Worm (Caenorhabditis elegans) whole organism, late embryonic: ENCODE results near the gene C26B9.7.

Experiments used
- C38D4.7 ChIP-seq: fragments of 200-800 bp; sonication (Bioruptor generic); optimal IDR thresholded peaks from 2 replicates; lab custom pipeline; 2018; ENCODE audit warnings: mild to moderate bottlenecking, missing genetic modification characterization, moderate library complexity, missing compliant biosample characterization
- K02D7.2 ChIP-seq: sonication (generic microtip); optimal IDR thresholded peaks from 2 replicates; lab custom pipeline; 2017; ENCODE audit warnings: mild to moderate bottlenecking, missing genetic modification characterization, missing compliant biosample characterization
- K09A11.1 ChIP-seq: sonication (generic microtip); optimal IDR thresholded peaks from 2 replicates; lab custom pipeline; 2017; ENCODE audit warnings: antibody characterized with exemption, mild to moderate bottlenecking, missing genetic modification characterization, missing compliant biosample characterization; ENCODE audit not compliant: insufficient read depth
- Y22D7AL.16 ChIP-seq: sonication (generic microtip); optimal IDR thresholded peaks from 2 replicates; lab custom pipeline; 2016; ENCODE audit warnings: missing genetic modification characterization, missing compliant biosample characterization
- ahr-1 ChIP-seq: sonication (generic microtip); optimal IDR thresholded peaks from 2 replicates; lab custom pipeline; 2016; ENCODE audit warnings: missing genetic modification characterization, missing compliant biosample characterization
- ceh-22 ChIP-seq: sonication (generic microtip); optimal IDR thresholded peaks from 2 replicates; lab custom pipeline; 2017; ENCODE audit warnings: missing biosample characterization, missing genetic modification characterization
- ceh-45 ChIP-seq: fragments of 200-800 bp; sonication (Bioruptor generic); IDR thresholded peaks from 2 replicates; pipeline ENCODE4 v1.3.6; 2022; ENCODE audit warnings: missing genetic modification reagents, missing genetic modification characterization, missing compliant biosample characterization
- ceh-48 ChIP-seq: sonication (generic microtip); optimal IDR thresholded peaks from 2 replicates; lab custom pipeline; 2016; ENCODE audit warnings: missing genetic modification characterization, inconsistent platforms, missing compliant biosample characterization
- ceh-9 ChIP-seq: sonication (generic microtip); optimal IDR thresholded peaks from 2 replicates; lab custom pipeline; 2016; ENCODE audit warnings: mild to moderate bottlenecking, missing genetic modification characterization, inconsistent platforms, missing compliant biosample characterization
- dmd-4 ChIP-seq: sonication (generic microtip); optimal IDR thresholded peaks from 2 replicates; lab custom pipeline; 2016; ENCODE audit warnings: borderline replicate concordance, missing genetic modification characterization, missing compliant biosample characterization
- dve-1 ChIP-seq: sonication (generic microtip); optimal IDR thresholded peaks from 2 replicates; lab custom pipeline; 2017; ENCODE audit warnings: antibody characterized with exemption, mild to moderate bottlenecking, missing genetic modification characterization, missing compliant biosample characterization
- elt-2 ChIP-seq: sonication (generic microtip); optimal IDR thresholded peaks from 2 replicates; lab custom pipeline; 2016; ENCODE audit warnings: missing genetic modification reagents, missing genetic modification characterization, missing compliant biosample characterization
- elt-4 ChIP-seq: sonication (generic microtip); optimal IDR thresholded peaks from 2 replicates; lab custom pipeline; 2016; ENCODE audit warnings: missing genetic modification characterization, missing compliant biosample characterization
- ets-4 ChIP-seq: sonication (generic microtip); optimal IDR thresholded peaks from 2 replicates; lab custom pipeline; 2016; ENCODE audit warnings: missing genetic modification characterization, missing compliant biosample characterization
- gmeb-2 ChIP-seq: sonication (generic microtip); optimal IDR thresholded peaks from 2 replicates; lab custom pipeline; 2016; ENCODE audit warnings: missing genetic modification characterization, inconsistent platforms, missing compliant biosample characterization
- hlh-15 ChIP-seq: sonication (generic microtip); optimal IDR thresholded peaks from 2 replicates; lab custom pipeline; 2016; ENCODE audit warnings: missing genetic modification characterization, missing compliant biosample characterization
- hlh-6 ChIP-seq: sonication (generic microtip); optimal IDR thresholded peaks from 2 replicates; lab custom pipeline; 2016; ENCODE audit warnings: missing genotype, missing genetic modification characterization, missing compliant biosample characterization
- mec-3 ChIP-seq: sonication (generic microtip); optimal IDR thresholded peaks from 2 replicates; lab custom pipeline; 2016; ENCODE audit warnings: borderline replicate concordance, missing genetic modification characterization, missing compliant biosample characterization
- nfya-1 ChIP-seq: sonication (generic microtip); optimal IDR thresholded peaks from 2 replicates; lab custom pipeline; 2017; ENCODE audit warnings: missing genetic modification characterization, mild to moderate bottlenecking, missing compliant biosample characterization, antibody characterized with exemption, moderate library complexity
- nhr-11 ChIP-seq: fragments of 150-350 bp; optimal IDR thresholded peaks from 2 replicates; lab custom pipeline; 2014; ENCODE audit warnings: missing biosample characterization, missing genetic modification characterization
- npax-4 ChIP-seq: sonication (generic microtip); optimal IDR thresholded peaks from 2 replicates; lab custom pipeline; 2016; ENCODE audit warnings: missing genetic modification characterization, missing compliant biosample characterization
- pat-9 ChIP-seq: fragments of 200-800 bp; sonication (Bioruptor generic); optimal IDR thresholded peaks from 2 replicates; lab custom pipeline; 2018; ENCODE audit warnings: mild to moderate bottlenecking, missing genetic modification characterization, moderate library complexity, missing compliant biosample characterization
- pha-4 ChIP-seq: fragments of 150-350 bp; optimal IDR thresholded peaks from 2 replicates; lab custom pipeline; 2018; ENCODE audit warnings: missing biosample characterization, missing genetic modification reagents, missing genetic modification characterization
- pqm-1 ChIP-seq: sonication (generic microtip); optimal IDR thresholded peaks from 2 replicates; lab custom pipeline; 2016; ENCODE audit warnings: missing genetic modification characterization, missing compliant biosample characterization
- sdc-2 ChIP-seq: sonication (generic microtip); optimal IDR thresholded peaks from 2 replicates; lab custom pipeline; 2016; ENCODE audit warnings: missing genotype, missing genetic modification characterization, missing compliant biosample characterization
- sox-2 ChIP-seq: fragments of 200-800 bp; sonication (Bioruptor generic); IDR thresholded peaks from 2 replicates; pipeline ENCODE4 v1.3.6; 2022; ENCODE audit warnings: missing genetic modification reagents, missing genetic modification characterization, missing compliant biosample characterization
- sox-4 ChIP-seq: sonication (generic microtip); optimal IDR thresholded peaks from 2 replicates; lab custom pipeline; 2017; ENCODE audit warnings: mild to moderate bottlenecking, missing genetic modification characterization, inconsistent platforms, missing compliant biosample characterization
- ttx-3 ChIP-seq: sonication (generic microtip); optimal IDR thresholded peaks from 2 replicates; lab custom pipeline; 2016; ENCODE audit warnings: missing genetic modification reagents, missing genetic modification characterization, missing compliant biosample characterization
- unc-3 ChIP-seq, 2 experiments: fragments of 200-800 bp in 1 of 2; sonication (Bioruptor generic) in 1 of 2; sonication (generic microtip) in 1 of 2; conservative IDR thresholded peaks in 1 of 2; optimal IDR thresholded peaks in 1 of 2; 2 replicates each; pipeline versions ENCODE4 v1.3.6 to Lab custom; 2016 to 2022; ENCODE audit warnings: missing compliant biosample characterization in 2 of 2, missing genetic modification characterization in 2 of 2, missing genetic modification reagents in 1 of 2
- unc-42 ChIP-seq: sonication (generic microtip); optimal IDR thresholded peaks from 2 replicates; lab custom pipeline; 2016; ENCODE audit warnings: missing genotype, missing genetic modification characterization, missing compliant biosample characterization
- unc-55 ChIP-seq: sonication (generic microtip); optimal IDR thresholded peaks from 2 replicates; lab custom pipeline; 2017; ENCODE audit warnings: missing biosample characterization, missing genetic modification reagents, missing genetic modification characterization
- unc-86 ChIP-seq: sonication (generic microtip); optimal IDR thresholded peaks from 2 replicates; lab custom pipeline; 2016; ENCODE audit warnings: missing genetic modification characterization, missing compliant biosample characterization
- ztf-16 ChIP-seq: sonication (generic microtip); optimal IDR thresholded peaks from 2 replicates; lab custom pipeline; 2017; ENCODE audit warnings: missing genetic modification characterization, missing compliant biosample characterization

The C26B9.7 gene

ce11 chrX:5372638-5373037 lies 30.5 kb downstream of the C26B9.7 start, which contains the start of gene F35C8.8:
F35C8.8 (minus strand) TSS chrX:5372639.
- TF ChIP-seq Y22D7AL.16 (tag; lab: Kevin White, UChicago): no peak
- no peak for TF ChIP-seq K02D7.2 (tag; lab: Kevin White, UChicago)
- no peak for TF ChIP-seq unc-3 (GFP tag; conservative IDR thresholded peaks at IDR 0.05; lab: Robert Waterston, UW)
- no peak for TF ChIP-seq unc-3 (tag; optimal IDR thresholded peaks at IDR 0.05; lab: Kevin White, UChicago)
- no peak for TF ChIP-seq sdc-2 (tag; lab: Kevin White, UChicago)
- no peak for TF ChIP-seq unc-55 (GFP tag; lab: Kevin White, UChicago)
- TF ChIP-seq, all 69 proteins: peak for 0

- TF ChIP-seq pqm-1 (no peak), npax-4 (tag; lab: Kevin White, UChicago) (no peak), hlh-6 (tag; lab: Kevin White, UChicago) (no peak), unc-42 (no peak)
Observed at ce11 chrX:5373597-5373996, 31.5 kb downstream of the C26B9.7 start.

ce11 chrX:5374742-5375141 lies 32.6 kb downstream of the C26B9.7 start, which contains the start of gene sek-4:
sek-4 (plus strand) TSS chrX:5375059.
- peak; percentile 10 for TF ChIP-seq elt-2 (tag; lab: Kevin White, UChicago)
- TF ChIP-seq ets-4 (tag; lab: Kevin White, UChicago): no peak

- no peak for TF ChIP-seq nfya-1 (tag; lab: Kevin White, UChicago)
- TF ChIP-seq mec-3 (tag; lab: Kevin White, UChicago): no peak
- TF ChIP-seq dmd-4 (tag; lab: Kevin White, UChicago): no peak
- no peak for TF ChIP-seq unc-42
Observed at ce11 chrX:5377307-5377706, 35.2 kb downstream of the C26B9.7 start, which contains the start of gene sek-5. sek-5 (plus strand) TSS chrX:5377607.

- no peak for TF ChIP-seq mec-3 (tag; lab: Kevin White, UChicago)
- no peak for TF ChIP-seq ztf-16
- no peak for TF ChIP-seq ceh-9
- TF ChIP-seq pat-9: no peak
- TF ChIP-seq Y22D7AL.16 (tag; lab: Kevin White, UChicago): no peak
Observed at ce11 chrX:5382778-5383177, 40.7 kb downstream of the C26B9.7 start.

- TF ChIP-seq K09A11.1 (tag; lab: Kevin White, UChicago): no peak
- TF ChIP-seq pha-4 (tag; lab: Kevin White, UChicago): no peak
- no peak for TF ChIP-seq K02D7.2 (tag; lab: Kevin White, UChicago)
- no peak for TF ChIP-seq elt-4 (tag; lab: Kevin White, UChicago)
- TF ChIP-seq dmd-4 (tag; lab: Kevin White, UChicago): no peak
- TF ChIP-seq ceh-9: no peak
- no peak for TF ChIP-seq gmeb-2
- no peak for TF ChIP-seq sox-2 (GFP tag; lab: Robert Waterston, UW)
- TF ChIP-seq unc-86 (tag; lab: Kevin White, UChicago): no peak
- no peak for TF ChIP-seq ahr-1 (tag; lab: Kevin White, UChicago)
- TF ChIP-seq ceh-48 (tag; lab: Kevin White, UChicago): no peak
- TF ChIP-seq unc-55 (GFP tag; lab: Kevin White, UChicago): no peak
Observed at ce11 chrX:5386558-5386957, 44.5 kb downstream of the C26B9.7 start, which contains the start of gene kcnl-3. kcnl-3 (plus strand) TSS chrX:5386858.

- TF ChIP-seq C38D4.7 (GFP tag; lab: Kevin White, UChicago) (no peak), mec-3 (tag; lab: Kevin White, UChicago) (no peak), hlh-15 (tag; lab: Kevin White, UChicago) (no peak), ceh-45 (GFP tag; lab: Robert Waterston, UW) (no peak), sox-4 (tag; lab: Kevin White, UChicago) (no peak), ceh-22 (no peak), ttx-3 (tag; lab: Kevin White, UChicago) (no peak), unc-55 (GFP tag; lab: Kevin White, UChicago) (no peak), nhr-11 (no peak), dve-1 (no peak)
Observed at ce11 chrX:5387629-5388028, 45.5 kb downstream of the C26B9.7 start.
